Fruit fly (Drosophila melanogaster): ENCODE data around the gene CG11226.

CG11226 gene

dm6 chr3L:22830132-22830697, 6.7 kb upstream of the CG11226 start:
- no peak for TF ChIP-seq gl (tag; optimal IDR thresholded peaks at IDR 0.05)
- no peak for TF ChIP-seq CG17806 (tag; optimal IDR thresholded peaks at IDR 0.05)
- TF ChIP-seq Pif1B (GFP tag; optimal IDR thresholded peaks at IDR 0.05), result no peak
- no peak for TF ChIP-seq D1 (tag; optimal IDR thresholded peaks at IDR 0.05)
- no peak for TF ChIP-seq Snoo (tag; optimal IDR thresholded peaks at IDR 0.05)
- no peak for TF ChIP-seq CG8159 (tag; optimal IDR thresholded peaks at IDR 0.05)
- TF ChIP-seq CG12605 (GFP tag; IDR thresholded peaks at IDR 0.05), result no peak
- no peak for TF ChIP-seq CG34367 (tag; optimal IDR thresholded peaks at IDR 0.05)
- TF ChIP-seq CG32121 (GFP tag; IDR thresholded peaks at IDR 0.05), result no peak
- no peak for TF ChIP-seq CG4496 (GFP tag; IDR thresholded peaks at IDR 0.05)
- no peak for TF ChIP-seq Pif1A (GFP tag; optimal IDR thresholded peaks at IDR 0.05)
- TF ChIP-seq CG13204 (GFP tag; optimal IDR thresholded peaks at IDR 0.05), result no peak
- no peak for TF ChIP-seq CG15710 (tag; optimal IDR thresholded peaks at IDR 0.05)
- TF ChIP-seq CG14655 (GFP tag; optimal IDR thresholded peaks at IDR 0.05), result no peak
- no peak for TF ChIP-seq CG10348 (GFP tag; IDR thresholded peaks at IDR 0.05)

DNA sequence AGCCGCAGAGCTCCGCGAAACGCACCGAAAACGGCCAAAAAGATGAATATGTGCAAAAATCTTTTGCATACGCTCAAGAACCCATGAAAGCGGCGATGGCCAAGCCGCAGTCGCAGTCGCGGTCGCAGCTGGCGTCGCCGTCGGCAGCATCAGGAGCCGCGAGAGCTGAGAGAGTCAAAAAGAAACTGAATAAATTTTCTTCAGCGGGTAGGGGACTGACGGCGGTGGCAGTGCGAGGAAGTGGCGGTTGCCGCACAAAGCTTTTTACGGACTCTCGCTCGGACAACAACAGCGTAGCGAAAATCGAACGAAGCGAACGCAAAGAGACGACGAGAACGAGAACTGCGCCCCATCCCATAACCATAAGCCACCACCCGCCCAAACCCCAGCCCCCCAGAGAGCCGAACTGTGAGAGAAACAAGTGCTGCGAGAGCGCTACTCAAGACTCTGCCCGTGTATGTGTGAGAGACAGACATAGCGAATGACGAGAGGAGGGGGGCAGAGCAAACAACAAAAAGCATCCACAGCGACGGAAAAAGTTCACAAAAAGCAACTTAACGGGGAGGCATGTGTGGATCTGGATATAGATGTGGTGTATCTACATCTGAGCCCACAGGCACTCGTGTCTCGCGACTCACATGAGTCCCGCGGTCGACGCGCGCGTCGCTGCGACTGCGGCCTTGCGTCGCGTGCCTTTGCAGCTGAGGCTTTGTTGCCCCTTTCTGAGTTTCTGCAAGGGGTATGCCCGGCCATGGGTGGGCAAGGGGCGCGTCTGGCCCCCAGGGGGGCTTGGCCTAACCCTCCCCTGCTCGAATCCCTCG, 1.5 kb upstream of the CG11226 start, which contains the start of gene jim:
Gene jim (minus strand): TSS at position 51 of the 821 bp plus-strand sequence.
- TF ChIP-seq CG8301 (tag; optimal IDR thresholded peaks at IDR 0.05) (peak; percentile 33), CG13204 (GFP tag; optimal IDR thresholded peaks at IDR 0.05) (peak; percentile 92), Pif1A (GFP tag; optimal IDR thresholded peaks at IDR 0.05) (no peak), CG15710 (tag; optimal IDR thresholded peaks at IDR 0.05) (peak; percentile 44), CG10348 (GFP tag; IDR thresholded peaks at IDR 0.05) (0 out of 2 replicates have a peak, but pooled peaks have one; percentile 15), Pif1B (GFP tag; optimal IDR thresholded peaks at IDR 0.05) (peak; percentile 56), EcR (GFP tag; optimal IDR thresholded peaks at IDR 0.05) (peak; percentile 88), fd96Ca (GFP tag; IDR thresholded peaks at IDR 0.05) (peak; percentile 82; the same call in 2 of the 3 replicates), D1 (tag; optimal IDR thresholded peaks at IDR 0.05) (no peak), CG12605 (GFP tag; IDR thresholded peaks at IDR 0.05) (peak; percentile 80), CG14655 (GFP tag; optimal IDR thresholded peaks at IDR 0.05) (peak; percentile 48), CG32121 (GFP tag; IDR thresholded peaks at IDR 0.05) (peak; percentile 60; the same call in 1 of the 2 replicates), CG17806 (tag; optimal IDR thresholded peaks at IDR 0.05) (no peak), gl (tag; optimal IDR thresholded peaks at IDR 0.05) (peak; percentile 71), CG9948 (tag; optimal IDR thresholded peaks at IDR 0.05) (no peak), Ets98B (GFP tag; IDR thresholded peaks at IDR 0.05) (peak; percentile 68), CG34367 (tag; optimal IDR thresholded peaks at IDR 0.05) (peak; percentile 38), CG8159 (tag; optimal IDR thresholded peaks at IDR 0.05) (peak; percentile 23), Snoo (tag; optimal IDR thresholded peaks at IDR 0.05) (peak; percentile 67)

- TF ChIP-seq CG14655 (GFP tag; optimal IDR thresholded peaks at IDR 0.05), result peak; percentile 9
- TF ChIP-seq CG13204 (GFP tag; optimal IDR thresholded peaks at IDR 0.05), result no peak
- TF ChIP-seq gl (tag; optimal IDR thresholded peaks at IDR 0.05), result no peak
- TF ChIP-seq CG32121 (GFP tag; IDR thresholded peaks at IDR 0.05), result peak; percentile 62; the same call in 1 of the 2 replicates
- TF ChIP-seq fd96Ca (GFP tag; IDR thresholded peaks at IDR 0.05), result peak; percentile 46; the same call in 2 of the 3 replicates
- TF ChIP-seq CG4496 (GFP tag; IDR thresholded peaks at IDR 0.05), result peak; percentile 74; the same call in 1 of the 3 replicates
- TF ChIP-seq CG12605 (GFP tag; IDR thresholded peaks at IDR 0.05), result peak; percentile 57
- TF ChIP-seq CG8159 (tag; optimal IDR thresholded peaks at IDR 0.05), result no peak
- TF ChIP-seq CG9948 (tag; optimal IDR thresholded peaks at IDR 0.05), result no peak
- no peak for TF ChIP-seq Snoo (tag; optimal IDR thresholded peaks at IDR 0.05)
- no peak for TF ChIP-seq CG17806 (tag; optimal IDR thresholded peaks at IDR 0.05)
- peak; percentile 53 for TF ChIP-seq EcR (GFP tag; optimal IDR thresholded peaks at IDR 0.05)
- no peak for TF ChIP-seq CG15710 (tag; optimal IDR thresholded peaks at IDR 0.05)
- no peak for TF ChIP-seq CG8301 (tag; optimal IDR thresholded peaks at IDR 0.05)
- no peak for TF ChIP-seq rn (GFP tag; IDR thresholded peaks at IDR 0.05)
- TF ChIP-seq Ets98B (GFP tag; IDR thresholded peaks at IDR 0.05), result peak; percentile 65
- no peak for TF ChIP-seq D1 (tag; optimal IDR thresholded peaks at IDR 0.05)
- no peak for TF ChIP-seq Pif1B (GFP tag; optimal IDR thresholded peaks at IDR 0.05)
- TF ChIP-seq Pif1A (GFP tag; optimal IDR thresholded peaks at IDR 0.05), result no peak
- TF ChIP-seq CG34367 (tag; optimal IDR thresholded peaks at IDR 0.05), result no peak
- TF ChIP-seq CG10348 (GFP tag; IDR thresholded peaks at IDR 0.05), result no peak
Measured at dm6 chr3L:22837651-22838614, 1.1 kb downstream of the CG11226 start.

- TF ChIP-seq CG12605 (GFP tag; IDR thresholded peaks at IDR 0.05), result no peak
- no peak for TF ChIP-seq CG32121 (GFP tag; IDR thresholded peaks at IDR 0.05)
- no peak for TF ChIP-seq fd96Ca (GFP tag; IDR thresholded peaks at IDR 0.05)
- no peak for TF ChIP-seq CG15710 (tag; optimal IDR thresholded peaks at IDR 0.05)
- no peak for TF ChIP-seq gl (tag; optimal IDR thresholded peaks at IDR 0.05)
- TF ChIP-seq CG4496 (GFP tag; IDR thresholded peaks at IDR 0.05), result no peak
- no peak for TF ChIP-seq Snoo (tag; optimal IDR thresholded peaks at IDR 0.05)
- TF ChIP-seq D1 (tag; optimal IDR thresholded peaks at IDR 0.05), result no peak
- TF ChIP-seq CG9948 (tag; optimal IDR thresholded peaks at IDR 0.05), result no peak
- TF ChIP-seq CG8159 (tag; optimal IDR thresholded peaks at IDR 0.05), result no peak
- TF ChIP-seq rn (GFP tag; IDR thresholded peaks at IDR 0.05), result no peak
Measured at dm6 chr3L:22839243-22839642, 2.4 kb downstream of the CG11226 start.
